Worm (Caenorhabditis elegans) whole organism, L4 larva: ENCODE data around the gene M57.1.

Experiments used
- F49E8.2 ChIP-seq: sonication (generic microtip); optimal IDR thresholded peaks from 2 replicates; lab custom pipeline; 2016; ENCODE audit warnings: missing compliant biosample characterization, mild to moderate bottlenecking, missing genetic modification characterization, borderline replicate concordance
- T26A8.4 ChIP-seq: fragments of 200-800 bp; sonication (Bioruptor generic); IDR thresholded peaks from 2 replicates; pipeline ENCODE4 v1.3.6; 2022; ENCODE audit warnings: missing genetic modification characterization, missing compliant biosample characterization
- Y105C5A.15 ChIP-seq: fragments of 200-800 bp; sonication (Bioruptor generic); IDR thresholded peaks from 2 replicates; pipeline ENCODE4 v1.3.6; 2022; ENCODE audit warnings: missing genetic modification characterization, missing compliant biosample characterization
- Y48G9A.11 ChIP-seq: fragments of 200-800 bp; sonication (Bioruptor generic); IDR thresholded peaks from 2 replicates; pipeline ENCODE4 v1.3.6; 2022; ENCODE audit warnings: missing genetic modification reagents, missing genetic modification characterization, missing compliant biosample characterization
- ZK337.2 ChIP-seq: fragments of 200-800 bp; sonication (Bioruptor generic); IDR thresholded peaks from 2 replicates; pipeline ENCODE4 v1.3.6; 2022; ENCODE audit warnings: missing genetic modification reagents, missing genetic modification characterization, missing compliant biosample characterization
- aha-1 ChIP-seq: fragments of 150-350 bp; peaks from one replicate; lab custom pipeline; 2014; ENCODE audit warnings: missing biosample characterization, missing genetic modification characterization
- ces-1 ChIP-seq: fragments of 150-350 bp; sonication (generic microtip); optimal IDR thresholded peaks from 4 replicates; lab custom pipeline; 2014; ENCODE audit warnings: missing biosample characterization, missing genetic modification reagents, missing genetic modification characterization
- ctbp-1 ChIP-seq: fragments of 200-800 bp; sonication (Bioruptor generic); IDR thresholded peaks from 2 replicates; pipeline ENCODE4 v1.3.6; 2022; ENCODE audit warnings: missing genetic modification reagents, missing genetic modification characterization, missing compliant biosample characterization
- daf-12 ChIP-seq: fragments of 150-350 bp; optimal IDR thresholded peaks from 2 replicates; lab custom pipeline; 2014; ENCODE audit warnings: missing biosample characterization, missing genetic modification reagents, missing genetic modification characterization
- dpl-1 ChIP-seq: fragments of 150-350 bp; optimal IDR thresholded peaks from 2 replicates; lab custom pipeline; 2014; ENCODE audit warnings: missing biosample characterization, missing genetic modification reagents, missing genetic modification characterization
- fkh-10 ChIP-seq: fragments of 150-350 bp; optimal IDR thresholded peaks from 2 replicates; lab custom pipeline; 2014; ENCODE audit warnings: missing biosample characterization, missing genetic modification reagents, missing genetic modification characterization
- hlh-11 ChIP-seq: fragments of 200-800 bp; sonication (Bioruptor generic); optimal IDR thresholded peaks from 2 replicates; lab custom pipeline; 2018; ENCODE audit warnings: mild to moderate bottlenecking, missing genetic modification characterization, missing compliant biosample characterization
- hlh-30 ChIP-seq: sonication (generic microtip); optimal IDR thresholded peaks from 2 replicates; lab custom pipeline; 2017; ENCODE audit warnings: antibody characterized with exemption, mild to moderate bottlenecking, missing genetic modification characterization, missing compliant biosample characterization; ENCODE audit not compliant: insufficient read depth
- hmg-1.1 ChIP-seq: fragments of 200-800 bp; sonication (Bioruptor generic); IDR thresholded peaks from 2 replicates; pipeline ENCODE4 v1.3.6; 2022; ENCODE audit warnings: missing genetic modification reagents, missing genetic modification characterization, missing compliant biosample characterization
- lin-1 ChIP-seq: fragments of 200-800 bp; sonication (Bioruptor generic); IDR thresholded peaks from 2 replicates; pipeline ENCODE4 v1.3.6; 2022; ENCODE audit warnings: missing genetic modification reagents, missing genetic modification characterization, missing compliant biosample characterization
- lsy-2 ChIP-seq, 2 experiments: fragments of 150-350 bp in 1 of 2; sonication (generic microtip) in 1 of 2; optimal IDR thresholded peaks; 2 replicates each; lab custom pipeline; 2014 to 2017; ENCODE audit warnings: missing biosample characterization in 2 of 2, missing genetic modification characterization in 2 of 2
- mes-2 ChIP-seq: sonication (generic microtip); optimal IDR thresholded peaks from 2 replicates; lab custom pipeline; 2016; ENCODE audit warnings: missing genotype, mild to moderate bottlenecking, missing genetic modification characterization, missing compliant biosample characterization; ENCODE audit not compliant: poor library complexity, severe bottlenecking
- nhr-102 ChIP-seq: sonication (generic microtip); optimal IDR thresholded peaks from 2 replicates; lab custom pipeline; 2016; ENCODE audit warnings: mild to moderate bottlenecking, missing genetic modification characterization, moderate library complexity, missing compliant biosample characterization
- nhr-11 ChIP-seq: fragments of 150-350 bp; optimal IDR thresholded peaks from 2 replicates; lab custom pipeline; 2014; ENCODE audit warnings: missing biosample characterization, missing genetic modification characterization
- nhr-237 ChIP-seq: sonication (generic microtip); optimal IDR thresholded peaks from 2 replicates; lab custom pipeline; 2017; ENCODE audit warnings: missing biosample characterization, missing genetic modification characterization
- nhr-25 ChIP-seq: sonication (generic microtip); optimal IDR thresholded peaks from 2 replicates; lab custom pipeline; 2017; ENCODE audit warnings: missing genetic modification characterization, mild to moderate bottlenecking, missing compliant biosample characterization, antibody characterized with exemption, moderate library complexity, borderline replicate concordance; ENCODE audit not compliant: insufficient read depth
- nhr-28 ChIP-seq: fragments of 150-350 bp; optimal IDR thresholded peaks from 2 replicates; lab custom pipeline; 2014; ENCODE audit warnings: missing biosample characterization, missing genetic modification characterization
- nhr-42 ChIP-seq: fragments of 200-800 bp; sonication (Bioruptor generic); IDR thresholded peaks from 2 replicates; pipeline ENCODE4 v1.3.6; 2022; ENCODE audit warnings: missing genetic modification characterization, missing compliant biosample characterization
- nhr-77 ChIP-seq: fragments of 150-350 bp; optimal IDR thresholded peaks from 2 replicates; lab custom pipeline; 2014; ENCODE audit warnings: missing biosample characterization, missing genetic modification characterization
- php-3 ChIP-seq: fragments of 200-800 bp; sonication (Bioruptor generic); IDR thresholded peaks from 2 replicates; pipeline ENCODE4 v1.3.6; 2022; ENCODE audit warnings: missing genetic modification reagents, missing genetic modification characterization, missing compliant biosample characterization
- pqm-1 ChIP-seq: sonication (generic microtip); optimal IDR thresholded peaks from 2 replicates; lab custom pipeline; 2017; ENCODE audit warnings: missing biosample characterization, missing genetic modification characterization
- rbr-2 ChIP-seq: sonication (generic microtip); optimal IDR thresholded peaks from 2 replicates; lab custom pipeline; 2016; ENCODE audit warnings: missing genotype, missing genetic modification characterization, missing compliant biosample characterization
- set-16 ChIP-seq: fragments of 200-800 bp; sonication (Bioruptor generic); IDR thresholded peaks from 2 replicates; pipeline ENCODE4 v1.3.6; 2022; ENCODE audit warnings: missing genetic modification reagents, missing genetic modification characterization, missing compliant biosample characterization
- snpc-4 ChIP-seq: fragments of 150-350 bp; optimal IDR thresholded peaks from 2 replicates; lab custom pipeline; 2014; ENCODE audit warnings: missing biosample characterization, missing genetic modification characterization
- spr-3 ChIP-seq: fragments of 200-800 bp; sonication (Bioruptor generic); optimal IDR thresholded peaks from 2 replicates; lab custom pipeline; 2018; ENCODE audit warnings: mild to moderate bottlenecking, missing genetic modification characterization, missing compliant biosample characterization
- tra-1 ChIP-seq: fragments of 200-800 bp; sonication (Bioruptor generic); IDR thresholded peaks from 2 replicates; pipeline ENCODE4 v1.3.6; 2022; ENCODE audit warnings: missing genetic modification reagents, missing genetic modification characterization, missing compliant biosample characterization
- unc-130 ChIP-seq: sonication (generic microtip); optimal IDR thresholded peaks from 2 replicates; lab custom pipeline; 2016; ENCODE audit warnings: missing genetic modification reagents, missing genetic modification characterization, missing compliant biosample characterization
- unc-39 ChIP-seq: sonication (generic microtip); optimal IDR thresholded peaks from 2 replicates; lab custom pipeline; 2017; ENCODE audit warnings: missing biosample characterization, missing genetic modification characterization
- unc-62 ChIP-seq, 3 experiments: fragments of 150-350 bp in 1 of 3; sonication (generic microtip); optimal IDR thresholded peaks in 2 of 3; peaks in 1 of 3; 1 replicate in 1 of 3; 2 replicates in 2 of 3; lab custom pipeline; 2014 to 2017; ENCODE audit warnings: missing biosample characterization in 3 of 3, missing genetic modification characterization in 3 of 3, missing genetic modification reagents in 3 of 3, missing genotype in 1 of 3
- zag-1 ChIP-seq: fragments of 150-350 bp; optimal IDR thresholded peaks from 2 replicates; lab custom pipeline; 2014; ENCODE audit warnings: missing biosample characterization, missing genetic modification characterization
- zip-11 ChIP-seq: fragments of 200-800 bp; sonication (Bioruptor generic); IDR thresholded peaks from 2 replicates; pipeline ENCODE4 v1.3.6; 2022; ENCODE audit warnings: missing genetic modification characterization, missing compliant biosample characterization
- zip-2 ChIP-seq: fragments of 150-350 bp; optimal IDR thresholded peaks from 2 replicates; lab custom pipeline; 2014; ENCODE audit warnings: missing biosample characterization, missing genetic modification characterization

Gene M57.1

ce11 chrIV:3516586-3516985 is 15.7 kb upstream of the M57.1 start, which contains the start of gene unc-33:
TSS of gene unc-33 (plus strand) at chrIV:3516886.
- peak in 1 of 2 experiments; percentile 11 for TF ChIP-seq unc-62 (GFP tag; optimal IDR thresholded peaks at IDR 0.05 in 1 of 2; lab: Kevin White, UChicago)
- TF ChIP-seq unc-62 (tag; optimal IDR thresholded peaks at IDR 0.05; lab: Kevin White, UChicago): no peak
- no peak for TF ChIP-seq unc-130

- peak in 1 of 2 experiments; percentile 13 for TF ChIP-seq lsy-2 (tag; optimal IDR thresholded peaks at IDR 0.05; lab: Kevin White, UChicago)
- TF ChIP-seq ZK337.2: no peak
- TF ChIP-seq F49E8.2 (tag; lab: Kevin White, UChicago): peak; percentile 3
- TF ChIP-seq, all 104 proteins: peak for 2
These were observed 14.7 kb upstream of the M57.1 start for ce11 chrIV:3517582-3517981.

- TF ChIP-seq snpc-4 (tag; lab: Kevin White, UChicago) (peak; percentile 47), Y105C5A.15 (GFP tag; lab: Robert Waterston, UW) (no peak), dpl-1 (peak; percentile 17), nhr-77 (tag; lab: Kevin White, UChicago) (no peak), pqm-1 (tag; lab: Kevin White, UChicago) (no peak), T26A8.4 (GFP tag; lab: Robert Waterston, UW) (no peak), aha-1 (tag; lab: Kevin White, UChicago) (peak; percentile 63), hlh-30 (tag; lab: Kevin White, UChicago) (peak; percentile 11), spr-3 (GFP tag; lab: Kevin White, UChicago) (no peak), set-16 (GFP tag; lab: Robert Waterston, UW) (0 out of 2 replicates have a peak, but pooled peaks have one; percentile 40), zip-11 (GFP tag; lab: Robert Waterston, UW) (no peak), nhr-11 (tag; lab: Kevin White, UChicago) (no peak), mes-2 (tag; lab: Kevin White, UChicago) (peak; percentile 43), hmg-1.1 (GFP tag; lab: Robert Waterston, UW) (peak; percentile 72), fkh-10 (GFP tag; lab: Kevin White, UChicago) (peak; percentile 33), lsy-2 (tag; optimal IDR thresholded peaks at IDR 0.05; lab: Kevin White, UChicago) (peak in 1 of 2 experiments; percentile 49), unc-62 (GFP tag; optimal IDR thresholded peaks at IDR 0.05 in 1 of 2; lab: Kevin White, UChicago) (no peak), unc-62 (tag; optimal IDR thresholded peaks at IDR 0.05; lab: Kevin White, UChicago) (no peak), nhr-28 (tag; lab: Kevin White, UChicago) (no peak), nhr-102 (no peak), hlh-11 (peak; percentile 26), nhr-25 (tag; lab: Kevin White, UChicago) (no peak), zip-2 (tag; lab: Kevin White, UChicago) (no peak), rbr-2 (tag; lab: Kevin White, UChicago) (peak; percentile 36), Y48G9A.11 (GFP tag; lab: Robert Waterston, UW) (no peak), lin-1 (GFP tag; lab: Robert Waterston, UW) (0 out of 2 replicates have a peak, but pooled peaks have one; percentile 12), daf-12 (tag; lab: Kevin White, UChicago) (no peak), ctbp-1 (GFP tag; lab: Robert Waterston, UW) (no peak)
These were observed 12.9 kb upstream of the M57.1 start for ce11 chrIV:3519352-3519751.

- TF ChIP-seq nhr-11 (tag; lab: Kevin White, UChicago) (peak; percentile 44), tra-1 (GFP tag; lab: Robert Waterston, UW) (no peak), lsy-2 (tag; optimal IDR thresholded peaks at IDR 0.05; lab: Kevin White, UChicago) (peak in 1 of 2 experiments; percentile 30)
- TF ChIP-seq, all 104 proteins: peak for 2
These were observed 11.9 kb upstream of the M57.1 start for ce11 chrIV:3520374-3520773.

- TF ChIP-seq aha-1 (tag; lab: Kevin White, UChicago): peak; percentile 29
- no peak for TF ChIP-seq php-3
- peak; percentile 22 for TF ChIP-seq rbr-2 (tag; lab: Kevin White, UChicago)
- no peak for TF ChIP-seq ces-1 (GFP tag; lab: Kevin White, UChicago)
- peak; percentile 40; the same call in 1 of the 2 replicates for TF ChIP-seq ctbp-1 (GFP tag; lab: Robert Waterston, UW)
- no peak for TF ChIP-seq nhr-237 (tag; lab: Kevin White, UChicago)
- no peak for TF ChIP-seq zag-1 (tag; lab: Kevin White, UChicago)
- no peak for TF ChIP-seq unc-39 (tag; lab: Kevin White, UChicago)
- peak in 1 of 2 experiments; percentile 8 for TF ChIP-seq lsy-2 (tag; optimal IDR thresholded peaks at IDR 0.05; lab: Kevin White, UChicago)
- 0 out of 2 replicates have a peak, but pooled peaks have one; percentile 8 for TF ChIP-seq hmg-1.1 (GFP tag; lab: Robert Waterston, UW)
- TF ChIP-seq unc-62 (GFP tag; optimal IDR thresholded peaks at IDR 0.05 in 1 of 2; lab: Kevin White, UChicago): peak in 1 of 2 experiments; percentile 53
- TF ChIP-seq unc-62 (tag; optimal IDR thresholded peaks at IDR 0.05; lab: Kevin White, UChicago): no peak
- TF ChIP-seq fkh-10 (GFP tag; lab: Kevin White, UChicago): peak; percentile 67
- TF ChIP-seq set-16 (GFP tag; lab: Robert Waterston, UW): peak; percentile 16; the same call in 1 of the 2 replicates
- TF ChIP-seq nhr-42: no peak
These were observed 11.3 kb upstream of the M57.1 start for ce11 chrIV:3520957-3521356.
